Worm (Caenorhabditis elegans) whole organism, L4/young adult: ENCODE measurements around the gene K07E3.4.

Source experiments
- W03F9.2 ChIP-seq: fragments of 150-350 bp; optimal IDR thresholded peaks from 2 replicates; lab custom pipeline; 2014; ENCODE audit warnings: missing biosample characterization, missing genetic modification characterization
- him-1 ChIP-seq: sonication (generic microtip); optimal IDR thresholded peaks from 2 replicates; lab custom pipeline; 2016; ENCODE audit warnings: missing genotype, missing genetic modification reagents, missing genetic modification characterization, missing compliant biosample characterization

DNA sequence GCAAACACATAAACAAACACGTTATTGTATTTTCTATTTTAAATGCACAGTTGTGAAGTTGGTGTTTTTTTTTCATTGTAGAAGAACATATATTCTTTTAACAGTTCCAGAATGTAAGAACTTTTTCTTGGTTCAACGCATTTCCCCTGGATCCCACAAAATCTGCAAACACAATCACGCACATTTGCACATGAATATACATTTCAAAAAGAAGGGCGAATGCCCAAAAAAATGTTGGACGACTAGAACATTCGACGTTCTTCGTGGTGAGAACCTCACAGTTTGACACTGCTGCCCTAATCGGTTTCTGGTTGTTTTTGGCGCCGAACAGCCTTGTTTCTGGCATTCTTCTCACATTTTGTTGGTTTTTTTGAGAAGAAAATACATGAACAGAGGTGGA, 25.7 kb upstream of the K07E3.4 start:
- TF ChIP-seq W03F9.2 (tag; lab: Kevin White, UChicago) (peak; percentile 24), him-1 (tag; lab: Kevin White, UChicago) (no peak)
